Fruit fly (Drosophila melanogaster): ENCODE results near the gene CG43185.

The CG43185 gene

dm6 chr2L:5906893-5907850 lies 22.5 kb downstream of the CG43185 start, which contains the start of gene bchs (continued):
- TF ChIP-seq hth (optimal IDR thresholded peaks at IDR 0.05) = no peak
- peak; percentile 75; the same call in 2 of the 3 replicates for TF ChIP-seq ken (GFP tag; IDR thresholded peaks at IDR 0.05)
- TF ChIP-seq sens-2 (GFP tag; IDR thresholded peaks at IDR 0.05) = peak; percentile 68; the same call in 1 of the 2 replicates
- TF ChIP-seq CG10431 (GFP tag; optimal IDR thresholded peaks at IDR 0.05) = no peak
- peak; percentile 67 to 96 for TF ChIP-seq crp (GFP tag; optimal IDR thresholded peaks at IDR 0.05)
- no peak for TF ChIP-seq CG42726 (GFP tag; IDR thresholded peaks at IDR 0.05; ENCODE audit: partially characterized antibody)
- TF ChIP-seq Max (GFP tag; optimal IDR thresholded peaks at IDR 0.05) = peak; percentile 83
- no peak for TF ChIP-seq Dip2 (GFP tag; IDR thresholded peaks at IDR 0.05)
- TF ChIP-seq dm (GFP tag; optimal IDR thresholded peaks at IDR 0.05) = peak; percentile 61
- TF ChIP-seq gsb-n (tag; optimal IDR thresholded peaks at IDR 0.05) = no peak
- peak in 1 of 2 experiments; percentile 72 for TF ChIP-seq Hr51 (GFP tag; optimal IDR thresholded peaks at IDR 0.05)
- TF ChIP-seq salm (tag; optimal IDR thresholded peaks at IDR 0.05) = peak; percentile 93
- no peak for TF ChIP-seq CG17361 (GFP tag; IDR thresholded peaks at IDR 0.05)
- no peak for TF ChIP-seq CG14860 (GFP tag; IDR thresholded peaks at IDR 0.05; ENCODE audit: partially characterized antibody)
- peak; percentile 92 for TF ChIP-seq CG13296 (GFP tag; optimal IDR thresholded peaks at IDR 0.05)
- TF ChIP-seq CG6272 (GFP tag; IDR thresholded peaks at IDR 0.05) = no peak
- peak; percentile 51 for TF ChIP-seq chn (GFP tag; optimal IDR thresholded peaks at IDR 0.05)
- TF ChIP-seq Dfd (GFP tag; optimal IDR thresholded peaks at IDR 0.05) = no peak
- TF ChIP-seq da (GFP tag; optimal IDR thresholded peaks at IDR 0.05) = peak; percentile 87
- TF ChIP-seq CG9876 (GFP tag; optimal IDR thresholded peaks at IDR 0.05) = peak; percentile 65
- peak; percentile 24; the same call in 1 of the 2 replicates for TF ChIP-seq H2.0 (GFP tag; IDR thresholded peaks at IDR 0.05)
- peak; percentile 85 for TF ChIP-seq CG16863 (GFP tag; optimal IDR thresholded peaks at IDR 0.05)
- TF ChIP-seq klu (GFP tag; IDR thresholded peaks at IDR 0.05) = no peak
- peak; percentile 89 for TF ChIP-seq CG9727 (GFP tag; optimal IDR thresholded peaks at IDR 0.05)
- TF ChIP-seq CG8478 (optimal IDR thresholded peaks at IDR 0.05) = no peak
- TF ChIP-seq CG17186 (GFP tag; optimal IDR thresholded peaks at IDR 0.05) = peak; percentile 67
- TF ChIP-seq CG11398 (GFP tag; optimal IDR thresholded peaks at IDR 0.05) = peak; percentile 91
- no peak for TF ChIP-seq slou (GFP tag; optimal IDR thresholded peaks at IDR 0.05)
- peak; percentile 79 for TF ChIP-seq Jarid2 (GFP tag; optimal IDR thresholded peaks at IDR 0.05)
- peak; percentile 66; the same call in 1 of the 2 replicates for TF ChIP-seq CG11696 (GFP tag; IDR thresholded peaks at IDR 0.05)
- TF ChIP-seq D19B (GFP tag; optimal IDR thresholded peaks at IDR 0.05) = peak; percentile 58
- TF ChIP-seq CG18599 (GFP tag; optimal IDR thresholded peaks at IDR 0.05) = peak; percentile 97
- peak; percentile 32 for TF ChIP-seq Neu2 (GFP tag; optimal IDR thresholded peaks at IDR 0.05; ENCODE audit: borderline replicate concordance)
- TF ChIP-seq kay (GFP tag; optimal IDR thresholded peaks at IDR 0.05) = peak; percentile 71
- peak; percentile 95 for TF ChIP-seq CG10209 (GFP tag; optimal IDR thresholded peaks at IDR 0.05)
- TF ChIP-seq lbe (GFP tag; optimal IDR thresholded peaks at IDR 0.05) = no peak
- TF ChIP-seq lola (GFP tag; optimal IDR thresholded peaks at IDR 0.05) = peak in 1 of 3 experiments; percentile 74
- no peak for TF ChIP-seq CG9215 (GFP tag; IDR thresholded peaks at IDR 0.05)
- peak; percentile 46 for TF ChIP-seq tx (GFP tag; optimal IDR thresholded peaks at IDR 0.05)
- TF ChIP-seq CG4360 (GFP tag; IDR thresholded peaks at IDR 0.05) = peak; percentile 91
- no peak for TF ChIP-seq usp (GFP tag; optimal IDR thresholded peaks at IDR 0.05)
- peak; percentile 76; the same call in 1 of the 2 replicates for TF ChIP-seq CG14014 (GFP tag; IDR thresholded peaks at IDR 0.05)
- peak; percentile 65 for TF ChIP-seq CG8388 (GFP tag; optimal IDR thresholded peaks at IDR 0.05)
- no peak for TF ChIP-seq CG7839 (tag; optimal IDR thresholded peaks at IDR 0.05)
- TF ChIP-seq wek (GFP tag; optimal IDR thresholded peaks at IDR 0.05) = peak; percentile 96
- peak; percentile 90 for TF ChIP-seq oc (tag; optimal IDR thresholded peaks at IDR 0.05)
- peak; percentile 19; the same call in 1 of the 2 replicates for TF ChIP-seq ato (GFP tag; IDR thresholded peaks at IDR 0.05; ENCODE audit: partially characterized antibody)
- TF ChIP-seq row (GFP tag; IDR thresholded peaks at IDR 0.05) = peak; percentile 30; the same call in 1 of the 3 replicates

Data from whole organism, embryonic.